Fruit fly (Drosophila melanogaster) whole organism, embryonic: Measurements from ENCODE around the gene deltaCOP.
A peak's percentile ranks its signal among the peaks of the same experiment; 100 is the strongest.

Experiments used
- ATbp ChIP-seq: fragments of 200-800 bp; sonication (Bioruptor generic); optimal IDR thresholded peaks from 2 replicates; lab custom pipeline; 2017; ENCODE audit warnings: missing biosample characterization, mild to moderate bottlenecking, missing genetic modification characterization, missing genetic modification reagents
- Bgb ChIP-seq: fragments of 200-800 bp; sonication (Bioruptor generic); IDR thresholded peaks from 2 replicates; pipeline ENCODE4 v1.3.6; 2022; ENCODE audit warnings: missing biosample characterization, missing genetic modification characterization; ENCODE audit not compliant: partially characterized antibody
- CG10959 ChIP-seq: fragments of 200-800 bp; sonication (Bioruptor generic); IDR thresholded peaks from 2 replicates; pipeline ENCODE4 v1.3.6; 2022; ENCODE audit warnings: missing biosample characterization, missing genetic modification characterization
- CG11085 ChIP-seq: fragments of 200-800 bp; sonication (Bioruptor generic); IDR thresholded peaks from 2 replicates; pipeline ENCODE4 v1.3.6; 2022; ENCODE audit warnings: missing biosample characterization, missing genetic modification characterization
- CG11560 ChIP-seq: fragments of 200-800 bp; sonication (Bioruptor generic); IDR thresholded peaks from 3 replicates; pipeline ENCODE4 v1.3.6; 2022; ENCODE audit warnings: missing biosample characterization, missing genetic modification characterization
- CG11695 ChIP-seq: fragments of 200-800 bp; sonication (Bioruptor generic); IDR thresholded peaks from 3 replicates; pipeline ENCODE4 v1.3.6; 2022; ENCODE audit warnings: missing biosample characterization, missing genetic modification characterization
- CG12769 ChIP-seq: fragments of 200-800 bp; sonication (Bioruptor generic); optimal IDR thresholded peaks from 2 replicates; lab custom pipeline; 2019; ENCODE audit warnings: missing biosample characterization, mild to moderate bottlenecking, missing genetic modification characterization, moderate library complexity
- CG13624 ChIP-seq: fragments of 200-800 bp; sonication (Bioruptor generic); optimal IDR thresholded peaks from 2 replicates; lab custom pipeline; 2016; ENCODE audit warnings: missing biosample characterization, missing genetic modification characterization
- CG17361 ChIP-seq: fragments of 200-800 bp; sonication (Bioruptor generic); IDR thresholded peaks from 3 replicates; pipeline ENCODE4 v1.3.6; 2022; ENCODE audit warnings: missing biosample characterization, missing genetic modification characterization
- CG2120 ChIP-seq: fragments of 200-800 bp; sonication (Bioruptor generic); optimal IDR thresholded peaks from 3 replicates; lab custom pipeline; 2016; ENCODE audit warnings: missing biosample characterization, missing genetic modification characterization
- CG2678 ChIP-seq: fragments of 200-800 bp; sonication (Bioruptor generic); optimal IDR thresholded peaks from 3 replicates; lab custom pipeline; 2019; ENCODE audit warnings: missing biosample characterization, mild to moderate bottlenecking, missing genetic modification characterization, moderate library complexity
- CG31224 ChIP-seq: fragments of 200-800 bp; sonication (Bioruptor generic); IDR thresholded peaks from 2 replicates; pipeline ENCODE4 v1.3.6; 2022; ENCODE audit warnings: missing biosample characterization, missing genetic modification characterization
- CG5245 ChIP-seq: fragments of 200-800 bp; sonication (Bioruptor generic); optimal IDR thresholded peaks from 3 replicates; lab custom pipeline; 2016; ENCODE audit warnings: missing biosample characterization, missing genetic modification characterization
- CG7839 ChIP-seq: fragments of 200-800 bp; sonication (Bioruptor generic); optimal IDR thresholded peaks from 3 replicates; lab custom pipeline; 2018; ENCODE audit warnings: missing biosample characterization, mild to moderate bottlenecking, missing genetic modification characterization, moderate library complexity
- CG7963 ChIP-seq: fragments of 200-800 bp; sonication (Bioruptor generic); IDR thresholded peaks from 3 replicates; pipeline ENCODE4 v1.3.6; 2022; ENCODE audit warnings: missing biosample characterization, missing genetic modification characterization; ENCODE audit not compliant: partially characterized antibody
- CG8924 ChIP-seq: fragments of 200-800 bp; optimal IDR thresholded peaks from 3 replicates; lab custom pipeline; 2019; ENCODE audit warnings: missing biosample characterization, mild to moderate bottlenecking, missing genetic modification characterization, moderate library complexity
- CG9876 ChIP-seq: fragments of 200-800 bp; sonication (Bioruptor generic); optimal IDR thresholded peaks from 2 replicates; lab custom pipeline; 2016; ENCODE audit warnings: missing biosample characterization, missing genetic modification characterization
- CHES-1-like ChIP-seq: fragments of 200-800 bp; sonication (Bioruptor generic); optimal IDR thresholded peaks from 2 replicates; lab custom pipeline; 2016; ENCODE audit warnings: missing biosample characterization, missing genetic modification characterization
- Chrac-16 ChIP-seq: fragments of 200-800 bp; sonication (Bioruptor generic); optimal IDR thresholded peaks from 3 replicates; lab custom pipeline; 2016; ENCODE audit warnings: missing biosample characterization, missing genetic modification characterization
- GATAe ChIP-seq: fragments of 200-800 bp; sonication (Bioruptor generic); conservative IDR thresholded peaks from 2 replicates; pipeline ENCODE4 v1.3.6; 2022; ENCODE audit warnings: missing biosample characterization, missing genetic modification characterization
- HLH3B ChIP-seq: fragments of 200-800 bp; sonication (Bioruptor generic); IDR thresholded peaks from 2 replicates; pipeline ENCODE4 v1.3.6; 2022; ENCODE audit warnings: missing biosample characterization, missing genetic modification characterization
- HLH4C ChIP-seq: fragments of 200-800 bp; sonication (Bioruptor generic); IDR thresholded peaks from 3 replicates; pipeline ENCODE4 v1.3.6; 2022; ENCODE audit warnings: missing biosample characterization, missing genetic modification characterization; ENCODE audit not compliant: partially characterized antibody
- Hand ChIP-seq: fragments of 200-800 bp; sonication (Bioruptor generic); optimal IDR thresholded peaks from 2 replicates; lab custom pipeline; 2017; ENCODE audit warnings: mild to moderate bottlenecking, missing biosample characterization, missing genetic modification reagents, missing genetic modification characterization
- Hr3 ChIP-seq: fragments of 200-800 bp; sonication (Bioruptor generic); optimal IDR thresholded peaks from 3 replicates; lab custom pipeline; 2016; ENCODE audit warnings: missing biosample characterization, missing genetic modification characterization
- Hr78 ChIP-seq, 2 experiments: fragments of 200-800 bp in 1 of 2; fragments of >200 bp in 1 of 2; sonication (Bioruptor generic) in 1 of 2; optimal IDR thresholded peaks; 2 replicates each; lab custom pipeline; 2017 to 2019; ENCODE audit warnings: missing biosample characterization in 2 of 2, missing genetic modification characterization in 2 of 2, mild to moderate bottlenecking in 1 of 2, moderate library complexity in 1 of 2
- Meics ChIP-seq: fragments of 200-800 bp; sonication (Bioruptor generic); optimal IDR thresholded peaks from 2 replicates; lab custom pipeline; 2017; ENCODE audit warnings: missing biosample characterization, mild to moderate bottlenecking, missing genetic modification characterization
- Nf-YB ChIP-seq: fragments of 200-800 bp; sonication (Bioruptor generic); optimal IDR thresholded peaks from 3 replicates; lab custom pipeline; 2019; ENCODE audit warnings: missing biosample characterization, mild to moderate bottlenecking, missing genetic modification characterization, moderate library complexity
- Rfx ChIP-seq: fragments of 200-800 bp; sonication (Bioruptor generic); IDR thresholded peaks from 2 replicates; pipeline ENCODE4 v1.3.6; 2022; ENCODE audit warnings: missing biosample characterization, missing genetic modification characterization
- Trl ChIP-seq, 3 experiments: fragments of >200 bp in 2 of 3; fragments of 200-800 bp in 1 of 3; sonication (Bioruptor generic) in 1 of 3; optimal IDR thresholded peaks; 2 replicates in 1 of 3; 3 replicates in 2 of 3; lab custom pipeline; 2016 to 2017; ENCODE audit warnings: missing biosample characterization in 1 of 3, missing genetic modification characterization in 1 of 3
- br ChIP-seq: fragments of >200 bp; optimal IDR thresholded peaks from 2 replicates; lab custom pipeline; 2017
- corto ChIP-seq: fragments of 200-800 bp; sonication (Bioruptor generic); optimal IDR thresholded peaks from 2 replicates; lab custom pipeline; 2016; ENCODE audit warnings: missing biosample characterization, mild to moderate bottlenecking, missing genetic modification characterization, moderate library complexity
- crp ChIP-seq, 2 experiments: fragments of 200-800 bp; sonication (Bioruptor generic); optimal IDR thresholded peaks; 2 replicates in 1 of 2; 3 replicates in 1 of 2; lab custom pipeline; 2017; ENCODE audit warnings: missing biosample characterization in 2 of 2, missing genetic modification characterization in 2 of 2, mild to moderate bottlenecking in 1 of 2, moderate library complexity in 1 of 2
- danr ChIP-seq: fragments of 200-800 bp; sonication (Bioruptor generic); IDR thresholded peaks from 2 replicates; pipeline ENCODE4 v1.3.6; 2022; ENCODE audit warnings: missing biosample characterization, missing genetic modification characterization
- dmrt99B ChIP-seq: fragments of 200-800 bp; sonication (Bioruptor generic); optimal IDR thresholded peaks from 2 replicates; lab custom pipeline; 2018; ENCODE audit warnings: missing biosample characterization, mild to moderate bottlenecking, missing genetic modification characterization, moderate library complexity
- dysf ChIP-seq: fragments of 200-800 bp; sonication (Bioruptor generic); IDR thresholded peaks from 3 replicates; pipeline ENCODE4 v1.3.6; 2022; ENCODE audit warnings: missing biosample characterization, missing genetic modification characterization
- fd3F ChIP-seq: fragments of 200-800 bp; sonication (Bioruptor generic); optimal IDR thresholded peaks from 2 replicates; lab custom pipeline; 2018; ENCODE audit warnings: missing biosample characterization, mild to moderate bottlenecking, missing genetic modification characterization, moderate library complexity
- lbe ChIP-seq: fragments of 200-800 bp; sonication (Bioruptor generic); optimal IDR thresholded peaks from 2 replicates; lab custom pipeline; 2016; ENCODE audit warnings: missing biosample characterization, mild to moderate bottlenecking, missing genetic modification characterization
- lmd ChIP-seq: fragments of 200-800 bp; sonication (Bioruptor generic); IDR thresholded peaks from 2 replicates; pipeline ENCODE4 v1.3.6; 2022; ENCODE audit warnings: missing biosample characterization, missing genetic modification characterization
- luna ChIP-seq: fragments of 200-800 bp; sonication (Bioruptor generic); optimal IDR thresholded peaks from 2 replicates; lab custom pipeline; 2016; ENCODE audit warnings: missing biosample characterization, missing genetic modification characterization
- oc ChIP-seq: fragments of 200-800 bp; sonication (Bioruptor generic); optimal IDR thresholded peaks from 2 replicates; lab custom pipeline; 2018; ENCODE audit warnings: missing biosample characterization, mild to moderate bottlenecking, missing genetic modification characterization, moderate library complexity
- org-1 ChIP-seq: fragments of 200-800 bp; sonication (Bioruptor generic); optimal IDR thresholded peaks from 2 replicates; lab custom pipeline; 2017; ENCODE audit warnings: missing biosample characterization, missing genetic modification characterization
- otp ChIP-seq: fragments of 200-800 bp; sonication (Bioruptor generic); IDR thresholded peaks from 3 replicates; pipeline ENCODE4, ENCODE4 v1.3.6; 2022; ENCODE audit warnings: missing biosample characterization, missing genetic modification characterization
- pan ChIP-seq, 4 experiments: fragments of >200 bp in 3 of 4; fragments of 200-800 bp in 1 of 4; sonication (Bioruptor generic) in 1 of 4; optimal IDR thresholded peaks in 3 of 4; IDR thresholded peaks in 1 of 4; 2 replicates each; pipeline versions ENCODE4 v1.3.6 to Lab custom; 2017 to 2022; ENCODE audit warnings: missing biosample characterization in 2 of 4, missing genetic modification characterization in 2 of 4, mixed read lengths in 1 of 4
- prd ChIP-seq, 3 experiments: fragments of >200 bp in 2 of 3; fragments of 200-800 bp in 1 of 3; sonication (Bioruptor generic) in 1 of 3; optimal IDR thresholded peaks in 2 of 3; IDR thresholded peaks in 1 of 3; 2 replicates in 2 of 3; 3 replicates in 1 of 3; pipeline versions ENCODE4 v1.3.6 to Lab custom; 2017 to 2022; ENCODE audit warnings: missing biosample characterization in 1 of 3, missing genetic modification characterization in 1 of 3
- pros ChIP-seq: fragments of 200-800 bp; sonication (Bioruptor generic); optimal IDR thresholded peaks from 3 replicates; lab custom pipeline; 2019; ENCODE audit warnings: missing biosample characterization, mild to moderate bottlenecking, missing genetic modification characterization, moderate library complexity
- pzg ChIP-seq: fragments of 200-800 bp; sonication (Bioruptor generic); optimal IDR thresholded peaks from 3 replicates; lab custom pipeline; 2018; ENCODE audit warnings: missing biosample characterization, mild to moderate bottlenecking, missing genetic modification characterization, moderate library complexity
- slbo ChIP-seq: fragments of 200-800 bp; sonication (Bioruptor generic); IDR thresholded peaks from 2 replicates; pipeline ENCODE4 v1.3.6; 2022; ENCODE audit warnings: missing biosample characterization, missing genetic modification characterization
- toy ChIP-seq: fragments of 200-800 bp; sonication (Bioruptor generic); IDR thresholded peaks from 2 replicates; pipeline ENCODE4 v1.3.6; 2022; ENCODE audit warnings: missing biosample characterization, missing genetic modification characterization

The deltaCOP gene

dm6 chrX:1824610-1824948 is 37.0 kb downstream of the deltaCOP start (continued):
- TF ChIP-seq CG2678 (tag; lab: Kevin White, UChicago) (peak; percentile 22), dmrt99B (tag; lab: Kevin White, UChicago) (peak; percentile 29), CHES-1-like (peak; percentile 16), lbe (peak; percentile 43), pros (GFP tag; lab: Kevin White, UChicago) (no peak), CG17361 (GFP tag; lab: Robert Waterston, UW) (0 out of 3 replicates have a peak, but pooled peaks have one; percentile 29), Rfx (GFP tag; lab: Robert Waterston, UW) (peak; percentile 34; the same call in 1 of the 2 replicates), luna (GFP tag; lab: Kevin White, UChicago) (no peak), Trl (optimal IDR thresholded peaks at IDR 0.05; lab: Kevin White, UChicago) (peak in 1 of 2 experiments; percentile 3), Trl (GFP tag; optimal IDR thresholded peaks at IDR 0.05; lab: Kevin White, UChicago) (no peak), slbo (GFP tag; lab: Robert Waterston, UW) (peak; percentile 37; the same call in 1 of the 2 replicates), lmd (peak; percentile 23; the same call in 1 of the 2 replicates), HLH3B (GFP tag; lab: Robert Waterston, UW) (peak; percentile 42; the same call in 1 of the 2 replicates), HLH4C (GFP tag; lab: Robert Waterston, UW) (0 out of 3 replicates have a peak, but pooled peaks have one; percentile 46), CG12769 (tag; lab: Kevin White, UChicago) (peak; percentile 33), pan (optimal IDR thresholded peaks at IDR 0.05; lab: Kevin White, UChicago) (no peak), pan (GFP tag; optimal IDR thresholded peaks at IDR 0.05 in 1 of 2, IDR thresholded peaks at IDR 0.05 in 1 of 2) (peak in 1 of 2 experiments; percentile 15), Nf-YB (GFP tag; lab: Kevin White, UChicago) (no peak), org-1 (peak; percentile 4), Chrac-16 (GFP tag; lab: Kevin White, UChicago) (no peak), CG7839 (peak; percentile 35), CG13624 (GFP tag; lab: Kevin White, UChicago) (peak; percentile 26), pzg (GFP tag; lab: Kevin White, UChicago) (no peak), Hr78 (GFP tag; optimal IDR thresholded peaks at IDR 0.05; lab: Kevin White, UChicago) (peak in 1 of 2 experiments; percentile 45)
- TF ChIP-seq, all 482 proteins: peak for 56

dm6 chrX:1823883-1824609 is 37.5 kb downstream of the deltaCOP start:
- TF ChIP-seq CG9876 (GFP tag; lab: Kevin White, UChicago) (no peak), ATbp (no peak), prd (optimal IDR thresholded peaks at IDR 0.05; lab: Kevin White, UChicago) (no peak), prd (GFP tag; IDR thresholded peaks at IDR 0.05; lab: Robert Waterston, UW) (no peak), CG2120 (GFP tag; lab: Kevin White, UChicago) (no peak), fd3F (no peak), CG11085 (GFP tag; lab: Robert Waterston, UW) (no peak), CG31224 (GFP tag; lab: Robert Waterston, UW) (no peak), corto (GFP tag; lab: Kevin White, UChicago) (no peak), crp (GFP tag; optimal IDR thresholded peaks at IDR 0.05; lab: Kevin White, UChicago) (peak in 1 of 2 experiments; percentile 43), danr (GFP tag; lab: Robert Waterston, UW) (no peak), CG5245 (GFP tag; lab: Kevin White, UChicago) (no peak), dysf (no peak), Bgb (GFP tag; lab: Robert Waterston, UW) (no peak), br (lab: Kevin White, UChicago) (no peak), CG10959 (GFP tag; lab: Robert Waterston, UW) (no peak), CG7963 (GFP tag; lab: Robert Waterston, UW) (no peak), Hand (GFP tag; lab: Kevin White, UChicago) (no peak), oc (no peak), CG8924 (no peak), otp (GFP tag; lab: Robert Waterston, UW) (no peak), GATAe (GFP tag; lab: Robert Waterston, UW) (no peak), Hr3 (GFP tag; lab: Kevin White, UChicago) (no peak), toy (GFP tag; lab: Robert Waterston, UW) (no peak), CG11560 (tag; lab: Robert Waterston, UW) (no peak), Meics (GFP tag; lab: Kevin White, UChicago) (no peak), CG11695 (GFP tag; lab: Robert Waterston, UW) (no peak)
